Fruit fly (Drosophila melanogaster) whole organism, wandering third instar larva: ENCODE data around the gene Rchy1.
A peak's percentile ranks its signal among the peaks of the same experiment; 100 is the strongest.

Source experiments
- CG32264 ChIP-seq: fragments of 200-800 bp; sonication (Bioruptor generic); optimal IDR thresholded peaks from 2 replicates; lab custom pipeline; 2016; ENCODE audit warnings: missing biosample characterization, missing genetic modification characterization
- CG9705 ChIP-seq: fragments of 200-800 bp; sonication (Bioruptor generic); optimal IDR thresholded peaks from 2 replicates; lab custom pipeline; 2018; ENCODE audit warnings: missing biosample characterization, mild to moderate bottlenecking, missing genetic modification characterization
- CrebA ChIP-seq: fragments of 200-800 bp; sonication (Bioruptor generic); optimal IDR thresholded peaks from 2 replicates; lab custom pipeline; 2016; ENCODE audit warnings: missing biosample characterization, mild to moderate bottlenecking, missing genetic modification characterization, borderline replicate concordance
- Dfd ChIP-seq: fragments of >200 bp; optimal IDR thresholded peaks from 2 replicates; lab custom pipeline; 2017; ENCODE audit warnings: missing biosample characterization, missing genetic modification characterization
- Dif ChIP-seq: fragments of 200-275, 200-300 bp; sonication (Bioruptor generic); optimal IDR thresholded peaks from 2 replicates; lab custom pipeline; 2018; ENCODE audit warnings: missing biosample characterization, missing genetic modification characterization; ENCODE audit not compliant: partially characterized antibody
- GATAd ChIP-seq: sonication (Bioruptor generic); optimal IDR thresholded peaks from 2 replicates; lab custom pipeline; 2016; ENCODE audit warnings: missing biosample characterization, missing genetic modification characterization
- HLH106 ChIP-seq: fragments of 200-800 bp; optimal IDR thresholded peaks from 3 replicates; lab custom pipeline; 2019; ENCODE audit warnings: missing biosample characterization, mild to moderate bottlenecking, missing genetic modification characterization, moderate library complexity
- Hnf4 ChIP-seq: fragments of 200-800 bp; sonication (Bioruptor generic); optimal IDR thresholded peaks from 2 replicates; lab custom pipeline; 2016; ENCODE audit warnings: missing biosample characterization, mild to moderate bottlenecking, missing genetic modification characterization
- Hr78 ChIP-seq: fragments of >200 bp; optimal IDR thresholded peaks from 2 replicates; lab custom pipeline; 2017; ENCODE audit warnings: missing biosample characterization, missing genetic modification characterization
- Hr83 ChIP-seq: fragments of 200-300 bp; sonication (Bioruptor generic); optimal IDR thresholded peaks from 2 replicates; lab custom pipeline; 2016; ENCODE audit warnings: missing biosample characterization, mild to moderate bottlenecking, missing genetic modification characterization, moderate library complexity; ENCODE audit not compliant: poor library complexity, severe bottlenecking
- Jra ChIP-seq: sonication (Bioruptor generic); optimal IDR thresholded peaks from 2 replicates; lab custom pipeline; 2016; ENCODE audit warnings: missing biosample characterization, missing genetic modification characterization
- Myc ChIP-seq: fragments of >200 bp; optimal IDR thresholded peaks from 2 replicates; lab custom pipeline; 2017
- N ChIP-seq: fragments of >200 bp; optimal IDR thresholded peaks from 2 replicates; lab custom pipeline; 2018; ENCODE audit warnings: missing biosample characterization, missing external identifiers, missing genetic modification characterization
- OdsH ChIP-seq: fragments of 200-800 bp; sonication (Bioruptor generic); optimal IDR thresholded peaks from 2 replicates; lab custom pipeline; 2016; ENCODE audit warnings: missing biosample characterization, mild to moderate bottlenecking, missing genetic modification characterization
- Rel ChIP-seq, 2 experiments: fragments of 200-800 bp; sonication (Bioruptor generic) in 1 of 2; optimal IDR thresholded peaks; 2 replicates in 1 of 2; 3 replicates in 1 of 2; lab custom pipeline; 2016 to 2019; ENCODE audit warnings: mild to moderate bottlenecking in 2 of 2, missing biosample characterization in 2 of 2, missing genetic modification characterization in 2 of 2, moderate library complexity in 1 of 2
- Sp1 ChIP-seq: fragments of 200-800 bp; sonication (Bioruptor generic); optimal IDR thresholded peaks from 3 replicates; lab custom pipeline; 2019; ENCODE audit warnings: missing biosample characterization, mild to moderate bottlenecking, missing genetic modification characterization, moderate library complexity
- Vsx2 ChIP-seq: fragments of 200-300, 225-300 bp; sonication (Bioruptor generic); optimal IDR thresholded peaks from 2 replicates; lab custom pipeline; 2018; ENCODE audit warnings: missing biosample characterization, missing genetic modification characterization; ENCODE audit not compliant: partially characterized antibody
- br ChIP-seq: fragments of 200-800 bp; sonication (Bioruptor generic); optimal IDR thresholded peaks from 2 replicates; lab custom pipeline; 2016; ENCODE audit warnings: missing biosample characterization, missing genetic modification characterization
- brk ChIP-seq: fragments of 200-800 bp; sonication (Bioruptor generic); optimal IDR thresholded peaks from 2 replicates; lab custom pipeline; 2016; ENCODE audit warnings: missing biosample characterization, mild to moderate bottlenecking, missing genetic modification characterization
- dl ChIP-seq, 2 experiments: fragments of 175-275, 200-275 bp in 1 of 2; fragments of 200-275 bp in 1 of 2; sonication (Bioruptor generic); optimal IDR thresholded peaks; lab custom pipeline; 2018; ENCODE audit warnings: mild to moderate bottlenecking in 2 of 2, missing biosample characterization in 2 of 2, missing genetic modification characterization in 2 of 2, moderate library complexity in 2 of 2; ENCODE audit not compliant: partially characterized antibody in 2 of 2, insufficient read depth in 1 of 2
- ey ChIP-seq: fragments of 200-800 bp; sonication (Bioruptor generic); optimal IDR thresholded peaks from 2 replicates; lab custom pipeline; 2016; ENCODE audit warnings: missing biosample characterization, missing genetic modification characterization
- foxo ChIP-seq, 2 experiments: fragments of 200-800 bp; sonication (Bioruptor generic); optimal IDR thresholded peaks; 2 replicates in 1 of 2; 3 replicates in 1 of 2; lab custom pipeline; 2016 to 2017; ENCODE audit warnings: missing biosample characterization in 2 of 2, missing genetic modification characterization in 2 of 2
- fru ChIP-seq: fragments of 200-800 bp; sonication (Bioruptor generic); optimal IDR thresholded peaks from 3 replicates; lab custom pipeline; 2016; ENCODE audit warnings: missing biosample characterization, mild to moderate bottlenecking, missing genetic modification characterization
- h ChIP-seq: fragments of 200-800 bp; sonication (Bioruptor generic); optimal IDR thresholded peaks from 3 replicates; lab custom pipeline; 2016; ENCODE audit warnings: missing biosample characterization, mild to moderate bottlenecking, missing genetic modification characterization
- jim ChIP-seq: fragments of 175-275, 200-325 bp; sonication (Bioruptor generic); optimal IDR thresholded peaks from 2 replicates; lab custom pipeline; 2016; ENCODE audit warnings: missing biosample characterization, mild to moderate bottlenecking, missing genetic modification characterization
- lola ChIP-seq: fragments of >200 bp; optimal IDR thresholded peaks from 2 replicates; lab custom pipeline; 2017; ENCODE audit warnings: missing biosample characterization, missing genetic modification characterization
- pan ChIP-seq: fragments of >200 bp; optimal IDR thresholded peaks from 2 replicates; lab custom pipeline; 2017
- psq ChIP-seq: fragments of 200-800 bp; sonication (Bioruptor generic); optimal IDR thresholded peaks from 3 replicates; lab custom pipeline; 2017; ENCODE audit warnings: missing biosample characterization, mild to moderate bottlenecking, missing genetic modification characterization, moderate library complexity
- rgr ChIP-seq: fragments of 200-800 bp; sonication (Bioruptor generic); optimal IDR thresholded peaks from 3 replicates; lab custom pipeline; 2016; ENCODE audit warnings: missing biosample characterization, mild to moderate bottlenecking, missing genetic modification characterization
- sage ChIP-seq: fragments of 200-800 bp; sonication (Bioruptor generic); optimal IDR thresholded peaks from 2 replicates; lab custom pipeline; 2016; ENCODE audit warnings: missing biosample characterization, mild to moderate bottlenecking, missing genetic modification characterization
- sv ChIP-seq: fragments of 200-800 bp; sonication (Bioruptor generic); optimal IDR thresholded peaks from 3 replicates; lab custom pipeline; 2016; ENCODE audit warnings: missing biosample characterization, missing genetic modification characterization
- tai ChIP-seq: sonication (Bioruptor generic); optimal IDR thresholded peaks from 2 replicates; lab custom pipeline; 2016; ENCODE audit warnings: missing biosample characterization, missing genetic modification characterization
- usp ChIP-seq: fragments of >200 bp; optimal IDR thresholded peaks from 2 replicates; lab custom pipeline; 2017; ENCODE audit warnings: missing biosample characterization, missing genetic modification characterization
- woc ChIP-seq: sonication (Bioruptor generic); optimal IDR thresholded peaks from 2 replicates; lab custom pipeline; 2016; ENCODE audit warnings: missing biosample characterization, mild to moderate bottlenecking, missing genetic modification characterization

Gene Rchy1

dm6 chr2L:6473076-6474037 lies 7.9 kb upstream of the Rchy1 start, which contains the start of gene mmy (continued):
- TF ChIP-seq psq (GFP tag; lab: Kevin White, UChicago) (peak; percentile 11), Hnf4 (no peak), Jra (GFP tag; lab: Kevin White, UChicago) (peak; percentile 33), GATAd (GFP tag; lab: Kevin White, UChicago) (no peak), tai (GFP tag; lab: Kevin White, UChicago) (no peak), N (GFP tag; lab: Kevin White, UChicago) (peak; percentile 56), Myc (lab: Kevin White, UChicago) (no peak), CG9705 (GFP tag; lab: Kevin White, UChicago) (no peak)

DNA sequence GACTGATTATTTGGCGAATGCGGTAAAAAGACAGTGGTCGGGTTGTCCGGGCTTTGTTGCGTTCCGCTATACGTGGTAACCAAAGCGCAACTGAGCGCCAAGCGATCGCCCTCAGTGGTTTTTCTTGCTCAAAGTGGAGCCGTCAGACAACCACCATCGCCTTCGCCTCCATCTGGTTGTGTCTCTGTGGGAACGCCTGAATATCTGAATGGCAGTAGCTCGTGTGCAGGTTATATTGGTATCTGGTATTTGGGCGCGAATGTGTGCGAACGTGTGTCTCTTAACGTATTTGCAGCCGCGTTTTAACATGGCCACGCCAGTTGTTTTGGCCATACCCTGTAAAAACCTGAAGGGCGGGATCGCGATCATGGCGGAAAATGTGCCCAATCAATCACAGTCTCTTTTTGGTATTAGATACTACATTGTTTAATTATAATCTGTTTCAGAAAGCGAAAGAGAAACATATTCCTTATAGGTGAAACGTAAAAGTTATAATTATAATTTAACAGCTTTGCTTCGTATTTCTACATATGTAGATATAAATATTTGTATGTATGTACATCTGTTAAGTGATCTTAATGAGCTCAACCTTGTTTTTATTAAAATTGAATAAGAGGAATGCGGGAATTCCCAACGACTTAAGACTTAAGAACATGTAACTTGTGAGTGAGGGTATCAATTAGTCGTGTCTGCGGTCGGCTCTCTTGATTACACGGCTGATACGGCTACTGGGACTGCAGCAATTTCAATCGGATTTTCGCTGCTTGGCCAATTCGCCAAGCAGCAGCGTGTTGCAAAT lies 6.7 kb upstream of the Rchy1 start:
- TF ChIP-seq dl (GFP tag; optimal IDR thresholded peaks at IDR 0.05; lab: Kevin White, UChicago; ENCODE audit: insufficient read depth in 1 of 2, partially characterized antibody in 2 of 2) (no peak), OdsH (peak; percentile 38), CG32264 (GFP tag; lab: Kevin White, UChicago) (no peak), Dfd (GFP tag; lab: Kevin White, UChicago) (no peak), Rel (GFP tag; optimal IDR thresholded peaks at IDR 0.05; lab: Kevin White, UChicago) (no peak), Rel (tag; optimal IDR thresholded peaks at IDR 0.05; lab: Kevin White, UChicago) (peak; percentile 86), br (peak; percentile 30), HLH106 (tag; lab: Kevin White, UChicago) (peak; percentile 19), fru (GFP tag; lab: Kevin White, UChicago) (peak; percentile 50), jim (GFP tag; lab: Kevin White, UChicago) (no peak), Hnf4 (peak; percentile 8), Dif (GFP tag; lab: Kevin White, UChicago) (peak; percentile 34), h (GFP tag; lab: Kevin White, UChicago) (peak; percentile 58), Vsx2 (GFP tag; lab: Kevin White, UChicago) (no peak), pan (peak; percentile 44), psq (GFP tag; lab: Kevin White, UChicago) (peak; percentile 13), GATAd (GFP tag; lab: Kevin White, UChicago) (no peak), ey (GFP tag; lab: Kevin White, UChicago) (peak; percentile 42), Sp1 (GFP tag; lab: Kevin White, UChicago) (peak; percentile 22), foxo (GFP tag; optimal IDR thresholded peaks at IDR 0.05; lab: Kevin White, UChicago) (peak in 1 of 2 experiments; percentile 46), lola (GFP tag; lab: Kevin White, UChicago) (no peak), woc (GFP tag; lab: Kevin White, UChicago) (peak; percentile 60)

DNA sequence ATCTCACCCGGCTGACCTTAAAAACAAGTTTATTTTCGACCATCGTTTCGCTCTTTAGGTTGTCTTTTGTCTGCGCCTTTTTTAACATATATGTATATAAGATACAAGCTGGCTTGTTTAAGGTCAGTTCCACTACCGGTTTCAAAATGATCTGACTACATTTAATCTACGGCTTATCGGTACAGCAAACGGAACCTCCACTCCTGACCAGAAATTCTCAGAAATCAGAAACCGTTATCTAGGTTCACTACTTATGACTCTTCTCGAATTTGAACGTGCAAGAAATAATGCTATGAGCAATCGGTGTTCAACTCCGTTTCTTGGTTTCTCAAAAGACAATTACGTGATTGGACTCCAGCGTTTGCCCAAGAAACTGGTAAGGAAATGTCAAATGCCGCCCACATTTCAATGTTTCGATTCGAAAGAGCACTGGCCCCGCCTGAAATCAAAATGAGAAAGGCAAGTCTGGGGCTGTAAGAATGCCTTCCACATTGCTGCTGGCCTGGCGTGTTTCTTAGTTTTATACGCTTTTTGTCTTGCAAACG lies 4.7 kb upstream of the Rchy1 start:
- TF ChIP-seq CrebA (GFP tag; lab: Kevin White, UChicago) (no peak), rgr (GFP tag; lab: Kevin White, UChicago) (no peak), sage (no peak), brk (GFP tag; lab: Kevin White, UChicago) (no peak), Sp1 (GFP tag; lab: Kevin White, UChicago) (no peak), Hr78 (GFP tag; lab: Kevin White, UChicago) (no peak), usp (GFP tag; lab: Kevin White, UChicago) (no peak), fru (GFP tag; lab: Kevin White, UChicago) (no peak), sv (no peak), Dfd (GFP tag; lab: Kevin White, UChicago) (no peak), CG32264 (GFP tag; lab: Kevin White, UChicago) (no peak), Hr83 (no peak), Jra (GFP tag; lab: Kevin White, UChicago) (no peak), Myc (lab: Kevin White, UChicago) (no peak), h (GFP tag; lab: Kevin White, UChicago) (no peak), Hnf4 (no peak)
